Fruit fly (Drosophila melanogaster): ENCODE data around the gene mRpL9.

The mRpL9 gene

DNA sequence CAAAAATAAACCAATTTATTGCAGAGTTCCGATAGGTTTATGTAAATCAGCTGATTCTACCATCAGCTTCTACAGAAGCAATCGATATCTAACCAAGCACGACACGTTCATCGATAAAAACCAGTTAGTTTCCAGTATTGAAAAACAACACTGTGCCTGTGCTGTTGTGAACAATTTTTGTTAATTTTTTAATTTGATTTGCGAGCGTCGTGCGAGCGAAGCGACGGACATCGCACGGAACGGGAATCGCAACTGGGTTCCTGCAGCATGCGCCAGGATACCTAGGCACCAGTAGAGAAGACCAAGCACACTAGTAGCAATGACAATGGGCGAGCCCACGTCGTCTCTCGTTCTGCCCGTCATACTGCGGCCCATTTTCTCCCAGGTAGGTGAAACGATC, 41.3 kb downstream of the mRpL9 start, which contains the start of the genes Ccm3 and CG6136 (continued):
- TF ChIP-seq MESR4 (GFP tag; optimal IDR thresholded peaks at IDR 0.05) (peak; percentile 86), CG13624 (GFP tag; optimal IDR thresholded peaks at IDR 0.05) (peak; percentile 74), CG34422 (GFP tag; IDR thresholded peaks at IDR 0.05) (peak; percentile 64; the same call in 1 of the 3 replicates), CG18262 (tag; optimal IDR thresholded peaks at IDR 0.05) (no peak), inv (GFP tag; IDR thresholded peaks at IDR 0.05; ENCODE audit: partially characterized antibody) (peak; percentile 81), zf30C (GFP tag; optimal IDR thresholded peaks at IDR 0.05) (no peak), CoRest (tag; optimal IDR thresholded peaks at IDR 0.05) (no peak), CG15011 (GFP tag; optimal IDR thresholded peaks at IDR 0.05) (no peak), twi (tag; optimal IDR thresholded peaks at IDR 0.05) (no peak), Dp (GFP tag; optimal IDR thresholded peaks at IDR 0.05) (peak; percentile 52), CG15601 (tag; optimal IDR thresholded peaks at IDR 0.05) (no peak), grau (tag; optimal IDR thresholded peaks at IDR 0.05) (peak; percentile 54), CG10462 (GFP tag; optimal IDR thresholded peaks at IDR 0.05) (no peak), pros (GFP tag; optimal IDR thresholded peaks at IDR 0.05) (no peak), sug (tag; optimal IDR thresholded peaks at IDR 0.05) (peak; percentile 58), da (GFP tag; optimal IDR thresholded peaks at IDR 0.05) (no peak), toy (GFP tag; IDR thresholded peaks at IDR 0.05) (no peak), Dbx (GFP tag; IDR thresholded peaks at IDR 0.05) (peak; percentile 75), CG12391 (tag; optimal IDR thresholded peaks at IDR 0.05) (peak; percentile 16), CG5953 (GFP tag; IDR thresholded peaks at IDR 0.05) (no peak), org-1 (GFP tag; optimal IDR thresholded peaks at IDR 0.05) (no peak), CG17359 (tag; optimal IDR thresholded peaks at IDR 0.05) (no peak), CG16863 (GFP tag; optimal IDR thresholded peaks at IDR 0.05) (no peak), tgo (GFP tag; IDR thresholded peaks at IDR 0.05) (no peak; the same call in 2 of the 3 replicates), amos (GFP tag; IDR thresholded peaks at IDR 0.05; ENCODE audit: partially characterized antibody) (peak; percentile 95), CG6683 (GFP tag; optimal IDR thresholded peaks at IDR 0.05) (peak; percentile 26), salm (tag; optimal IDR thresholded peaks at IDR 0.05) (no peak), Deaf1 (tag; optimal IDR thresholded peaks at IDR 0.05) (peak; percentile 50), knrl (GFP tag; IDR thresholded peaks at IDR 0.05; ENCODE audit: partially characterized antibody) (peak; percentile 89), Sox102F (GFP tag; optimal IDR thresholded peaks at IDR 0.05) (no peak), CG6813 (GFP tag; optimal IDR thresholded peaks at IDR 0.05) (no peak), Hey (tag; optimal IDR thresholded peaks at IDR 0.05) (no peak), CG6765 (GFP tag; optimal IDR thresholded peaks at IDR 0.05) (peak; percentile 52), chm (GFP tag; IDR thresholded peaks at IDR 0.05) (peak; percentile 54; the same call in 1 of the 2 replicates), Mad (GFP tag; optimal IDR thresholded peaks at IDR 0.05) (no peak), vvl (GFP tag; IDR thresholded peaks at IDR 0.05) (peak; percentile 91), crol (GFP tag; IDR thresholded peaks at IDR 0.05) (no peak), jigr1 (GFP tag; IDR thresholded peaks at IDR 0.05) (no peak), CG8944 (GFP tag; optimal IDR thresholded peaks at IDR 0.05) (no peak), eyg (GFP tag; optimal IDR thresholded peaks at IDR 0.05) (peak; percentile 31), mam (GFP tag; optimal IDR thresholded peaks at IDR 0.05) (peak; percentile 30), CG15479 (GFP tag; optimal IDR thresholded peaks at IDR 0.05) (no peak), H2.0 (GFP tag; IDR thresholded peaks at IDR 0.05) (peak; percentile 24), CG12236 (GFP tag; optimal IDR thresholded peaks at IDR 0.05) (no peak), CG15696 (tag; optimal IDR thresholded peaks at IDR 0.05) (no peak), dmrt11E (tag; optimal IDR thresholded peaks at IDR 0.05) (peak; percentile 10), CG33213 (GFP tag; optimal IDR thresholded peaks at IDR 0.05) (no peak), btn (GFP tag; optimal IDR thresholded peaks at IDR 0.05) (no peak), CG12744 (GFP tag; optimal IDR thresholded peaks at IDR 0.05) (no peak), CG10209 (GFP tag; optimal IDR thresholded peaks at IDR 0.05) (no peak), CG9876 (GFP tag; optimal IDR thresholded peaks at IDR 0.05) (no peak)
